Worm (Caenorhabditis elegans) whole organism, late embryonic: ENCODE data around the gene Y54F10AR.1.

Experiments
- ama-1 ChIP-seq: fragments of 150-350 bp; optimal IDR thresholded peaks from 2 replicates; lab custom pipeline; 2014
- ceh-19 ChIP-seq: fragments of 200-800 bp; sonication (Bioruptor generic); optimal IDR thresholded peaks from 2 replicates; lab custom pipeline; 2018; ENCODE audit warnings: mild to moderate bottlenecking, missing genetic modification characterization, missing compliant biosample characterization
- ceh-2 ChIP-seq: sonication (generic microtip); optimal IDR thresholded peaks from 2 replicates; lab custom pipeline; 2016; ENCODE audit warnings: missing genotype, missing genetic modification characterization, missing compliant biosample characterization
- ceh-6 ChIP-seq: fragments of 200-800 bp; sonication (Bioruptor generic); optimal IDR thresholded peaks from 2 replicates; lab custom pipeline; 2018; ENCODE audit warnings: mild to moderate bottlenecking, missing genetic modification characterization, missing compliant biosample characterization
- che-1 ChIP-seq: sonication (generic microtip); optimal IDR thresholded peaks from 2 replicates; lab custom pipeline; 2016; ENCODE audit warnings: mild to moderate bottlenecking, missing genetic modification characterization, missing compliant biosample characterization
- ets-4 ChIP-seq: sonication (generic microtip); optimal IDR thresholded peaks from 2 replicates; lab custom pipeline; 2016; ENCODE audit warnings: missing genetic modification characterization, missing compliant biosample characterization
- nfya-1 ChIP-seq: sonication (generic microtip); optimal IDR thresholded peaks from 2 replicates; lab custom pipeline; 2017; ENCODE audit warnings: missing genetic modification characterization, mild to moderate bottlenecking, missing compliant biosample characterization, antibody characterized with exemption, moderate library complexity
- pha-4 ChIP-seq: fragments of 150-350 bp; optimal IDR thresholded peaks from 2 replicates; lab custom pipeline; 2018; ENCODE audit warnings: missing biosample characterization, missing genetic modification reagents, missing genetic modification characterization
- unc-86 ChIP-seq: sonication (generic microtip); optimal IDR thresholded peaks from 2 replicates; lab custom pipeline; 2016; ENCODE audit warnings: missing genetic modification characterization, missing compliant biosample characterization

DNA sequence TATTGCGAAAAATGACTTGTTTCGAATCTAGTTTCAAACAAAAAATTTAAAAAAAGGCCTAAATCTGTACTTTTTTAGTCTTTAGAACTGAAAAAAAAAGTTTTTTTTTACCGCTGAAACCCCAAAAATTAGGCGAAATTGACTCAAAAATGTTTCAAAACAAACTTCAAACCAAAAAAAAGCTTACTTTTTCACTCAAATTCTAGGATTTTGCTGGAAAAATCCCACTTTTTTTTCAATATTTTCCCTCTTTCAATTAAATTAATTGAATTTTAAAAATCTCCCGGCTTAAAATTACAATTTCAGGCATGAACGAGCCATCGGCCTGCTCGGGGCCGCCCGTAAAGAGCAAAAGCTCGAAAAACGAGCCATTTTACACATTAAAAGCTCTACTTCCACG is 22.3 kb upstream of the Y54F10AR.1 start, which contains the start of gene mdt-19:
- TF ChIP-seq pha-4 (no peak), ceh-6 (no peak), ceh-19 (GFP tag; lab: Kevin White, UChicago) (no peak), nfya-1 (tag; lab: Kevin White, UChicago) (no peak), unc-86 (tag; lab: Kevin White, UChicago) (no peak), che-1 (tag; lab: Kevin White, UChicago) (no peak), ceh-2 (tag; lab: Kevin White, UChicago) (no peak), ama-1 (lab: Kevin White, UChicago) (no peak), ets-4 (tag; lab: Kevin White, UChicago) (no peak)
